Worm (Caenorhabditis elegans): Measurements from ENCODE around the gene oac-57.
A peak's percentile ranks its signal among the peaks of the same experiment; 100 is the strongest.

Gene oac-57

ce11 chrIV:12336893-12337627, 29.4 kb upstream of the oac-57 start, which contains the start of the genes F19B6.10 and wht-5:
TSS of gene F19B6.10 (plus strand) at chrIV:12337193.
TSS of gene wht-5 (plus strand) at chrIV:12337577.
- TF ChIP-seq sox-2 (GFP tag; IDR thresholded peaks at IDR 0.05) (no peak), sox-4 (tag; optimal IDR thresholded peaks at IDR 0.05) (no peak), che-1 (tag; optimal IDR thresholded peaks at IDR 0.05) (no peak), ttx-3 (tag; optimal IDR thresholded peaks at IDR 0.05) (no peak), ceh-31 (tag; optimal IDR thresholded peaks at IDR 0.05) (no peak), unc-42 (tag; optimal IDR thresholded peaks at IDR 0.05) (no peak), unc-55 (GFP tag; optimal IDR thresholded peaks at IDR 0.05) (no peak), ama-1 (optimal IDR thresholded peaks at IDR 0.05) (no peak), ceh-18 (tag; optimal IDR thresholded peaks at IDR 0.05) (no peak), ahr-1 (tag; optimal IDR thresholded peaks at IDR 0.05) (no peak)

DNA sequence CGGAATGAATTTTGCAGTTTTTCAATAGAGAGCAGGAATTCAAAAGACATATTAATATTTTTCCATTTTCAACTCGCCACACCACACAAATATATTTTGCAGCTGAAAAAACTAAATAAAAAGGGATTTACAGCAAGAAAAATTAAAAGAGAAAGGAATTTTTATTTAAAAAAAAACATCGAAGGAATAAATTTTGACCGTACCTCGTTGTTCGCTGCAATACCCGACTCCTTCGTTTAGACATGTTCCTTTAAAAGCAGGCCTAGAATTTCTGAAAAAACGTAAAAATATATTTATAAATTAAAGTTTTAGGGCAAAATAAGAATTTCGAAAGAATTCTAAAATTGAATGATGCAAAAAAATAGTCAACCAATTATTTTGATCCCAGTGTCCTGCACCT, 28.2 kb upstream of the oac-57 start, which contains the start of gene F19B6.1:
Gene F19B6.1 (minus strand): TSS at position 278 of the 400 bp plus-strand sequence.
- TF ChIP-seq sox-2 (GFP tag; IDR thresholded peaks at IDR 0.05) (no peak), nhr-11 (tag; optimal IDR thresholded peaks at IDR 0.05) (no peak), unc-86 (tag; optimal IDR thresholded peaks at IDR 0.05) (no peak), hlh-30 (tag; optimal IDR thresholded peaks at IDR 0.05; ENCODE audit: insufficient read depth) (no peak), nfya-1 (tag; optimal IDR thresholded peaks at IDR 0.05) (no peak), sdc-2 (tag; optimal IDR thresholded peaks at IDR 0.05) (no peak), unc-55 (GFP tag; optimal IDR thresholded peaks at IDR 0.05) (no peak), unc-3 (GFP tag; conservative IDR thresholded peaks at IDR 0.05) (no peak), unc-3 (tag; optimal IDR thresholded peaks at IDR 0.05) (no peak), rnt-1 (tag; optimal IDR thresholded peaks at IDR 0.05) (no peak), fax-1 (tag; optimal IDR thresholded peaks at IDR 0.05) (no peak), hlh-13 (GFP tag; optimal IDR thresholded peaks at IDR 0.05) (no peak), hlh-6 (tag; optimal IDR thresholded peaks at IDR 0.05) (no peak), unc-42 (tag; optimal IDR thresholded peaks at IDR 0.05) (no peak), ceh-24 (tag; optimal IDR thresholded peaks at IDR 0.05) (no peak), ref-2 (tag; optimal IDR thresholded peaks at IDR 0.05) (no peak)

ce11 chrIV:12335248-12335647, 27.6 kb upstream of the oac-57 start:
- no peak for TF ChIP-seq unc-86 (tag; optimal IDR thresholded peaks at IDR 0.05)
- TF ChIP-seq hlh-6 (tag; optimal IDR thresholded peaks at IDR 0.05): no peak
- TF ChIP-seq T23F11.4 (GFP tag; optimal IDR thresholded peaks at IDR 0.05): no peak
- TF ChIP-seq fkh-6 (tag; optimal IDR thresholded peaks at IDR 0.05): no peak
- no peak for TF ChIP-seq pat-9 (tag; optimal IDR thresholded peaks at IDR 0.05)
- no peak for TF ChIP-seq ceh-6 (GFP tag; optimal IDR thresholded peaks at IDR 0.05)
- peak; percentile 30 for TF ChIP-seq nfya-1 (tag; optimal IDR thresholded peaks at IDR 0.05)
- no peak for TF ChIP-seq ahr-1 (tag; optimal IDR thresholded peaks at IDR 0.05)
- TF ChIP-seq ceh-34 (tag; optimal IDR thresholded peaks at IDR 0.05): no peak
- no peak for TF ChIP-seq nhr-11 (tag; optimal IDR thresholded peaks at IDR 0.05)
- TF ChIP-seq ama-1 (optimal IDR thresholded peaks at IDR 0.05): no peak
- no peak for TF ChIP-seq zip-5 (tag; optimal IDR thresholded peaks at IDR 0.05)
- no peak for TF ChIP-seq C38D4.7 (GFP tag; optimal IDR thresholded peaks at IDR 0.05)
- no peak for TF ChIP-seq lim-6 (tag; optimal IDR thresholded peaks at IDR 0.05)
- no peak for TF ChIP-seq madf-2 (tag; optimal IDR thresholded peaks at IDR 0.05)
- no peak for TF ChIP-seq elt-4 (tag; optimal IDR thresholded peaks at IDR 0.05)
- TF ChIP-seq rnt-1 (tag; optimal IDR thresholded peaks at IDR 0.05): peak; percentile 30
- TF ChIP-seq ceh-31 (tag; optimal IDR thresholded peaks at IDR 0.05): no peak
- TF ChIP-seq ceh-18 (tag; optimal IDR thresholded peaks at IDR 0.05): peak; percentile 36
- TF ChIP-seq Y22D7AL.16 (tag; optimal IDR thresholded peaks at IDR 0.05): no peak
- TF ChIP-seq ceh-22 (tag; optimal IDR thresholded peaks at IDR 0.05): no peak
- no peak for TF ChIP-seq F13H6.1 (tag; optimal IDR thresholded peaks at IDR 0.05)
- no peak for TF ChIP-seq hlh-30 (tag; optimal IDR thresholded peaks at IDR 0.05; ENCODE audit: insufficient read depth)
- no peak for TF ChIP-seq ceh-9 (tag; optimal IDR thresholded peaks at IDR 0.05)
- no peak for TF ChIP-seq unc-55 (GFP tag; optimal IDR thresholded peaks at IDR 0.05)
- peak; percentile 21 for TF ChIP-seq tbx-2 (tag; optimal IDR thresholded peaks at IDR 0.05)
- TF ChIP-seq npax-4 (tag; optimal IDR thresholded peaks at IDR 0.05): no peak
- TF ChIP-seq odd-2 (tag; optimal IDR thresholded peaks at IDR 0.05): no peak
- TF ChIP-seq pag-3 (tag; optimal IDR thresholded peaks at IDR 0.05; ENCODE audit: borderline replicate concordance): no peak
- TF ChIP-seq syd-9 (tag; optimal IDR thresholded peaks at IDR 0.05): no peak
- no peak for TF ChIP-seq fax-1 (tag; optimal IDR thresholded peaks at IDR 0.05)
